Fruit fly (Drosophila melanogaster) whole organism, prepupa: ENCODE results near the gene CG4218.
A peak's percentile ranks its signal among the peaks of the same experiment; 100 is the strongest.

Experiments
- Blimp-1 ChIP-seq: fragments of 200-800 bp; sonication (Bioruptor generic); optimal IDR thresholded peaks from 3 replicates; lab custom pipeline; 2017; ENCODE audit warnings: missing biosample characterization, missing genetic modification characterization, mild to moderate bottlenecking, moderate library complexity, missing genetic modification reagents
- CG10631 ChIP-seq: fragments of 200-800 bp; sonication (Bioruptor generic); optimal IDR thresholded peaks from 2 replicates; lab custom pipeline; 2016; ENCODE audit warnings: missing biosample characterization, missing genetic modification characterization
- CG11294 ChIP-seq: fragments of 200-800 bp; sonication (Bioruptor generic); IDR thresholded peaks from 2 replicates; pipeline ENCODE4 v1.3.6; 2022; ENCODE audit warnings: missing biosample characterization, missing genetic modification characterization
- CG11902 ChIP-seq: fragments of 200-800 bp; sonication (Bioruptor generic); optimal IDR thresholded peaks from 3 replicates; lab custom pipeline; 2016; ENCODE audit warnings: missing biosample characterization, missing genetic modification characterization
- CG15336 ChIP-seq: fragments of 200-800 bp; sonication (Bioruptor generic); IDR thresholded peaks from 2 replicates; pipeline ENCODE4 v1.3.6; 2022; ENCODE audit warnings: missing biosample characterization, missing genetic modification characterization
- CG1621 ChIP-seq: fragments of 200-800 bp; sonication (Bioruptor generic); optimal IDR thresholded peaks from 3 replicates; lab custom pipeline; 2018; ENCODE audit warnings: missing biosample characterization, mild to moderate bottlenecking, missing genetic modification characterization
- CG16779 ChIP-seq: fragments of 200-800 bp; sonication (Bioruptor generic); optimal IDR thresholded peaks from 3 replicates; lab custom pipeline; 2017; ENCODE audit warnings: missing biosample characterization, mild to moderate bottlenecking, missing genetic modification characterization
- CG3032 ChIP-seq: fragments of 200-800 bp; optimal IDR thresholded peaks from 2 replicates; lab custom pipeline; 2019; ENCODE audit warnings: missing biosample characterization, mild to moderate bottlenecking, missing genetic modification characterization, moderate library complexity
- CG31627 ChIP-seq: fragments of 200-800 bp; sonication (Bioruptor generic); optimal IDR thresholded peaks from 3 replicates; lab custom pipeline; 2016; ENCODE audit warnings: missing biosample characterization, missing genetic modification characterization
- CG32006 ChIP-seq: fragments of 200-800 bp; sonication (Bioruptor generic); optimal IDR thresholded peaks from 3 replicates; lab custom pipeline; 2017; ENCODE audit warnings: missing biosample characterization, mild to moderate bottlenecking, missing genetic modification characterization
- CG34406 ChIP-seq: fragments of 200-800 bp; sonication (Bioruptor generic); optimal IDR thresholded peaks from 3 replicates; lab custom pipeline; 2016; ENCODE audit warnings: missing biosample characterization, missing genetic modification characterization
- CG4318 ChIP-seq: fragments of 200-800 bp; sonication (Bioruptor generic); optimal IDR thresholded peaks from 3 replicates; lab custom pipeline; 2017; ENCODE audit warnings: missing biosample characterization, mild to moderate bottlenecking, missing genetic modification characterization
- CG6163 ChIP-seq: fragments of 200-800 bp; sonication (Bioruptor generic); IDR thresholded peaks from 3 replicates; pipeline ENCODE4 v1.3.6; 2022; ENCODE audit warnings: missing biosample characterization, missing genetic modification characterization
- CG6276 ChIP-seq: fragments of 200-800 bp; sonication (Bioruptor generic); optimal IDR thresholded peaks from 2 replicates; lab custom pipeline; 2017; ENCODE audit warnings: missing biosample characterization, mild to moderate bottlenecking, missing genetic modification characterization
- CG6792 ChIP-seq: fragments of 200-800 bp; sonication (Bioruptor generic); optimal IDR thresholded peaks from 3 replicates; lab custom pipeline; 2016; ENCODE audit warnings: missing biosample characterization, missing genetic modification characterization
- CG6808 ChIP-seq: fragments of 200-800 bp; sonication (Bioruptor generic); optimal IDR thresholded peaks from 3 replicates; lab custom pipeline; 2017; ENCODE audit warnings: missing biosample characterization, missing genetic modification characterization, mild to moderate bottlenecking, moderate library complexity, missing genetic modification reagents
- CG7368 ChIP-seq: fragments of 200-800 bp; sonication (Bioruptor generic); optimal IDR thresholded peaks from 3 replicates; lab custom pipeline; 2016; ENCODE audit warnings: missing biosample characterization, missing genetic modification characterization
- CG8319 ChIP-seq: fragments of 200-800 bp; sonication (Bioruptor generic); optimal IDR thresholded peaks from 3 replicates; lab custom pipeline; 2016; ENCODE audit warnings: missing biosample characterization, missing genetic modification characterization
- CG8632 ChIP-seq: fragments of 200-800 bp; sonication (Bioruptor generic); optimal IDR thresholded peaks from 3 replicates; lab custom pipeline; 2016; ENCODE audit warnings: missing biosample characterization, missing genetic modification characterization
- CG9139 ChIP-seq: fragments of 200-800 bp; sonication (Bioruptor generic); optimal IDR thresholded peaks from 3 replicates; lab custom pipeline; 2017; ENCODE audit warnings: missing biosample characterization, mild to moderate bottlenecking, missing genetic modification characterization
- Eip75B ChIP-seq: fragments of 200-800 bp; sonication (Bioruptor generic); optimal IDR thresholded peaks from 3 replicates; lab custom pipeline; 2016; ENCODE audit warnings: missing biosample characterization, missing genetic modification characterization
- Eip78C ChIP-seq: fragments of 200-800 bp; sonication (Bioruptor generic); peaks from one replicate; lab custom pipeline; 2016; ENCODE audit warnings: missing biosample characterization, missing genetic modification characterization
- Eip93F ChIP-seq: fragments of 200-800 bp; sonication (Bioruptor generic); optimal IDR thresholded peaks from 2 replicates; lab custom pipeline; 2016; ENCODE audit warnings: missing biosample characterization, mild to moderate bottlenecking, missing genetic modification characterization
- Ets21C ChIP-seq: fragments of 200-800 bp; sonication (Bioruptor generic); optimal IDR thresholded peaks from 3 replicates; lab custom pipeline; 2016; ENCODE audit warnings: missing biosample characterization, missing genetic modification characterization
- Ets96B ChIP-seq: fragments of 200-800 bp; optimal IDR thresholded peaks from 2 replicates; lab custom pipeline; 2019; ENCODE audit warnings: missing biosample characterization, mild to moderate bottlenecking, missing genetic modification characterization, moderate library complexity
- Gug ChIP-seq: fragments of 200-800 bp; sonication (Bioruptor generic); IDR thresholded peaks from 2 replicates; pipeline ENCODE4 v1.3.6; 2022; ENCODE audit warnings: missing biosample characterization, missing genetic modification characterization
- Hr38 ChIP-seq: sonication (Bioruptor generic); optimal IDR thresholded peaks from 2 replicates; lab custom pipeline; 2016; ENCODE audit warnings: missing biosample characterization, missing genetic modification characterization
- Hr39 ChIP-seq: fragments of 200-800 bp; sonication (Bioruptor generic); optimal IDR thresholded peaks from 2 replicates; lab custom pipeline; 2016; ENCODE audit warnings: missing biosample characterization, missing genetic modification characterization
- Hr4 ChIP-seq: fragments of 200-800 bp; sonication (Bioruptor generic); optimal IDR thresholded peaks from 3 replicates; lab custom pipeline; 2016; ENCODE audit warnings: missing biosample characterization, missing genetic modification characterization
- Lpt ChIP-seq: fragments of 200-800 bp; sonication (Bioruptor generic); optimal IDR thresholded peaks from 3 replicates; lab custom pipeline; 2016; ENCODE audit warnings: missing biosample characterization, missing genetic modification characterization
- Met ChIP-seq: fragments of 200-800 bp; sonication (Bioruptor generic); optimal IDR thresholded peaks from 3 replicates; lab custom pipeline; 2016; ENCODE audit warnings: missing biosample characterization, missing genetic modification characterization
- OdsH ChIP-seq: fragments of 200-800 bp; sonication (Bioruptor generic); optimal IDR thresholded peaks from 3 replicates; lab custom pipeline; 2016; ENCODE audit warnings: missing biosample characterization, missing genetic modification characterization
- Smox ChIP-seq: fragments of 200-800 bp; sonication (Bioruptor generic); optimal IDR thresholded peaks from 3 replicates; lab custom pipeline; 2016; ENCODE audit warnings: missing biosample characterization, missing genetic modification characterization
- Sox102F ChIP-seq: fragments of 200-800 bp; sonication (Bioruptor generic); optimal IDR thresholded peaks from 2 replicates; lab custom pipeline; 2016; ENCODE audit warnings: missing biosample characterization, mild to moderate bottlenecking, missing genetic modification characterization
- Sox14 ChIP-seq: fragments of 200-800 bp; sonication (Bioruptor generic); optimal IDR thresholded peaks from 3 replicates; lab custom pipeline; 2016; ENCODE audit warnings: missing biosample characterization, missing genetic modification characterization
- Sox15 ChIP-seq: fragments of 200-800 bp; sonication (Bioruptor generic); optimal IDR thresholded peaks from 3 replicates; lab custom pipeline; 2016; ENCODE audit warnings: missing biosample characterization, missing genetic modification characterization
- achi ChIP-seq: fragments of 200-800 bp; sonication (Bioruptor generic); optimal IDR thresholded peaks from 3 replicates; lab custom pipeline; 2016; ENCODE audit warnings: missing biosample characterization, missing genetic modification characterization
- acj6 ChIP-seq: fragments of 200-800 bp; sonication (Bioruptor generic); optimal IDR thresholded peaks from 3 replicates; lab custom pipeline; 2016; ENCODE audit warnings: missing biosample characterization, missing genetic modification characterization
- cyc ChIP-seq: fragments of 200-800 bp; sonication (Bioruptor generic); optimal IDR thresholded peaks from 3 replicates; lab custom pipeline; 2016; ENCODE audit warnings: missing biosample characterization, missing genetic modification characterization
- dac ChIP-seq: fragments of 200-800 bp; sonication (Bioruptor generic); optimal IDR thresholded peaks from 2 replicates; lab custom pipeline; 2017; ENCODE audit warnings: missing biosample characterization, mild to moderate bottlenecking, missing genetic modification characterization
- dsx ChIP-seq: fragments of 200-800 bp; optimal IDR thresholded peaks from 3 replicates; lab custom pipeline; 2019; ENCODE audit warnings: missing biosample characterization, mild to moderate bottlenecking, missing genetic modification characterization, moderate library complexity; ENCODE audit not compliant: poor library complexity, severe bottlenecking
- eg ChIP-seq: fragments of 200-800 bp; sonication (Bioruptor generic); IDR thresholded peaks from 3 replicates; pipeline ENCODE4 v1.3.6; 2022; ENCODE audit warnings: missing biosample characterization, missing genetic modification characterization
- esn ChIP-seq: fragments of 200-800 bp; sonication (Bioruptor generic); optimal IDR thresholded peaks from 2 replicates; lab custom pipeline; 2016; ENCODE audit warnings: missing biosample characterization, mild to moderate bottlenecking, missing genetic modification characterization, moderate library complexity
- fd59A ChIP-seq: fragments of 200-800 bp; sonication (Bioruptor generic); optimal IDR thresholded peaks from 2 replicates; lab custom pipeline; 2017; ENCODE audit warnings: missing biosample characterization, mild to moderate bottlenecking, missing genetic modification characterization, missing genetic modification reagents
- fd85E ChIP-seq: fragments of 200-800 bp; sonication (Bioruptor generic); optimal IDR thresholded peaks from 3 replicates; lab custom pipeline; 2016; ENCODE audit warnings: missing biosample characterization, missing genetic modification characterization
- fkh ChIP-seq: fragments of 200-800 bp; sonication (Bioruptor generic); optimal IDR thresholded peaks from 3 replicates; lab custom pipeline; 2017; ENCODE audit warnings: missing biosample characterization, mild to moderate bottlenecking, missing genetic modification characterization, moderate library complexity
- net ChIP-seq: fragments of 200-800 bp; sonication (Bioruptor generic); optimal IDR thresholded peaks from 3 replicates; lab custom pipeline; 2016; ENCODE audit warnings: missing biosample characterization, missing genetic modification characterization
- pdm3 ChIP-seq: fragments of 200-800 bp; sonication (Bioruptor generic); optimal IDR thresholded peaks from 3 replicates; lab custom pipeline; 2016; ENCODE audit warnings: missing biosample characterization, missing genetic modification characterization
- salr ChIP-seq, 2 experiments: fragments of 200-800 bp; sonication (Bioruptor generic); optimal IDR thresholded peaks; 3 replicates each; lab custom pipeline; 2016 to 2018; ENCODE audit warnings: missing biosample characterization in 2 of 2, missing genetic modification characterization in 2 of 2, mild to moderate bottlenecking in 1 of 2
- spab ChIP-seq: fragments of 200-800 bp; sonication (Bioruptor generic); optimal IDR thresholded peaks from 2 replicates; lab custom pipeline; 2017; ENCODE audit warnings: missing biosample characterization, mild to moderate bottlenecking, missing genetic modification characterization, missing genetic modification reagents
- ss ChIP-seq, 2 experiments: fragments of 200-800 bp; sonication (Bioruptor generic); optimal IDR thresholded peaks; 2 replicates in 1 of 2; 3 replicates in 1 of 2; lab custom pipeline; 2017 to 2018; ENCODE audit warnings: mild to moderate bottlenecking in 2 of 2, missing biosample characterization in 2 of 2, missing genetic modification characterization in 2 of 2, moderate library complexity in 1 of 2
- topi ChIP-seq: fragments of 200-800 bp; sonication (Bioruptor generic); optimal IDR thresholded peaks from 3 replicates; lab custom pipeline; 2016; ENCODE audit warnings: missing biosample characterization, missing genetic modification characterization
- vri ChIP-seq: fragments of 200-800 bp; sonication (Bioruptor generic); optimal IDR thresholded peaks from 3 replicates; lab custom pipeline; 2016; ENCODE audit warnings: missing biosample characterization, mild to moderate bottlenecking, missing genetic modification characterization

The CG4218 gene

dm6 chr2L:14500383-14500782, 48.5 kb downstream of the CG4218 start:
- TF ChIP-seq topi (GFP tag; lab: Kevin White, UChicago) = no peak
- no peak for TF ChIP-seq CG7368
- TF ChIP-seq CG3032 (tag; lab: Kevin White, UChicago) = peak; percentile 5
- TF ChIP-seq Gug = no peak
- peak; percentile 44 for TF ChIP-seq CG31627 (GFP tag; lab: Kevin White, UChicago)
- TF ChIP-seq ss (GFP tag; optimal IDR thresholded peaks at IDR 0.05; lab: Kevin White, UChicago) = peak in 1 of 2 experiments; percentile 8
- no peak for TF ChIP-seq Sox15 (GFP tag; lab: Kevin White, UChicago)
- TF ChIP-seq CG9139 (GFP tag; lab: Kevin White, UChicago) = no peak
- peak; percentile 49 for TF ChIP-seq CG8632 (GFP tag; lab: Kevin White, UChicago)
- no peak for TF ChIP-seq CG16779 (tag; lab: Kevin White, UChicago)
- TF ChIP-seq cyc (GFP tag; lab: Kevin White, UChicago) = no peak
- peak; percentile 8 for TF ChIP-seq Sox102F
- no peak for TF ChIP-seq net (GFP tag; lab: Kevin White, UChicago)
- no peak for TF ChIP-seq Hr4
- no peak for TF ChIP-seq Met (GFP tag; lab: Kevin White, UChicago)
- peak; percentile 6 for TF ChIP-seq Sox14 (GFP tag; lab: Kevin White, UChicago)
- TF ChIP-seq Blimp-1 (GFP tag; lab: Kevin White, UChicago) = no peak
- no peak for TF ChIP-seq Hr38 (GFP tag; lab: Kevin White, UChicago)
- no peak for TF ChIP-seq Lpt (GFP tag; lab: Kevin White, UChicago)
- no peak for TF ChIP-seq CG8319
- peak; percentile 17 for TF ChIP-seq Smox (GFP tag; lab: Kevin White, UChicago)
- no peak for TF ChIP-seq CG34406 (GFP tag; lab: Kevin White, UChicago)
- peak; percentile 1 for TF ChIP-seq Hr39 (GFP tag; lab: Kevin White, UChicago)
- TF ChIP-seq fd59A (GFP tag; lab: Kevin White, UChicago) = no peak
- TF ChIP-seq acj6 (GFP tag; lab: Kevin White, UChicago) = peak; percentile 17
- TF ChIP-seq CG32006 (GFP tag; lab: Kevin White, UChicago) = no peak
- no peak for TF ChIP-seq Eip93F (GFP tag; lab: Kevin White, UChicago)
- no peak for TF ChIP-seq CG1621 (tag; lab: Kevin White, UChicago)
- no peak for TF ChIP-seq Ets21C
- TF ChIP-seq spab (GFP tag; lab: Kevin White, UChicago) = peak; percentile 13
- TF ChIP-seq CG11294 = no peak
- peak; percentile 49 for TF ChIP-seq esn (GFP tag; lab: Kevin White, UChicago)
- no peak for TF ChIP-seq salr (GFP tag; optimal IDR thresholded peaks at IDR 0.05; lab: Kevin White, UChicago)
- TF ChIP-seq CG4318 = no peak
- TF ChIP-seq fkh (GFP tag; lab: Kevin White, UChicago) = no peak
- TF ChIP-seq dac (GFP tag; lab: Kevin White, UChicago) = no peak
- TF ChIP-seq vri (GFP tag; lab: Kevin White, UChicago) = peak; percentile 18
- TF ChIP-seq Eip75B (GFP tag; lab: Kevin White, UChicago) = no peak
- TF ChIP-seq pdm3 (GFP tag; lab: Kevin White, UChicago) = peak; percentile 32
- TF ChIP-seq dsx (GFP tag; lab: Kevin White, UChicago) = peak; percentile 25
- TF ChIP-seq CG15336 (GFP tag; lab: Robert Waterston, UW) = no peak
- TF ChIP-seq OdsH (GFP tag; lab: Kevin White, UChicago) = peak; percentile 23
- TF ChIP-seq CG6792 (GFP tag; lab: Kevin White, UChicago) = no peak
- peak; percentile 33 for TF ChIP-seq achi (GFP tag; lab: Kevin White, UChicago)
- TF ChIP-seq Eip78C (GFP tag; lab: Kevin White, UChicago) = peak; percentile 56
- TF ChIP-seq eg (GFP tag; lab: Robert Waterston, UW) = no peak
- TF ChIP-seq CG6808 (GFP tag; lab: Kevin White, UChicago) = peak; percentile 2
- TF ChIP-seq CG6163 (GFP tag; lab: Robert Waterston, UW) = 0 out of 3 replicates have a peak, but pooled peaks have one; percentile 21
- peak; percentile 20 for TF ChIP-seq CG10631 (GFP tag; lab: Kevin White, UChicago)
- TF ChIP-seq CG6276 (GFP tag; lab: Kevin White, UChicago) = no peak
- no peak for TF ChIP-seq CG11902 (GFP tag; lab: Kevin White, UChicago)
- TF ChIP-seq fd85E (GFP tag; lab: Kevin White, UChicago) = no peak
- peak; percentile 23 for TF ChIP-seq Ets96B (tag; lab: Kevin White, UChicago)
